Fruit fly (Drosophila melanogaster): ENCODE measurements around the gene Mpp6.
A peak's percentile ranks its signal among the peaks of the same experiment; 100 is the strongest.

The Mpp6 gene

dm6 chr2L:21158554-21158953, 2.5 kb downstream of the Mpp6 start, which contains the start of the genes Coq3 and Pld3 (continued):
- TF ChIP-seq sim (GFP tag; IDR thresholded peaks at IDR 0.05) (no peak), usp (GFP tag; optimal IDR thresholded peaks at IDR 0.05) (no peak), D19A (tag; optimal IDR thresholded peaks at IDR 0.05) (peak; percentile 72), HLH4C (GFP tag; IDR thresholded peaks at IDR 0.05; ENCODE audit: partially characterized antibody) (no peak), unpg (GFP tag; optimal IDR thresholded peaks at IDR 0.05) (peak; percentile 86), Jarid2 (GFP tag; optimal IDR thresholded peaks at IDR 0.05) (no peak), crc (GFP tag; optimal IDR thresholded peaks at IDR 0.05) (peak; percentile 38), Tbp (GFP tag; optimal IDR thresholded peaks at IDR 0.05) (no peak), maf-S (GFP tag; optimal IDR thresholded peaks at IDR 0.05) (peak; percentile 69), Xbp1 (GFP tag; optimal IDR thresholded peaks at IDR 0.05) (peak; percentile 87), kni (GFP tag; optimal IDR thresholded peaks at IDR 0.05) (no peak), Fer3 (tag; optimal IDR thresholded peaks at IDR 0.05) (peak; percentile 86), prd (optimal IDR thresholded peaks at IDR 0.05) (no peak), prd (GFP tag; IDR thresholded peaks at IDR 0.05) (peak; percentile 85), MESR4 (GFP tag; optimal IDR thresholded peaks at IDR 0.05) (peak; percentile 16), Ets97D (GFP tag; optimal IDR thresholded peaks at IDR 0.05) (peak; percentile 35), CG11504 (tag; optimal IDR thresholded peaks at IDR 0.05) (peak; percentile 86), Atf6 (GFP tag; IDR thresholded peaks at IDR 0.05) (peak; percentile 64), tin (GFP tag; optimal IDR thresholded peaks at IDR 0.05) (peak; percentile 87), wdn (GFP tag; IDR thresholded peaks at IDR 0.05) (peak; percentile 50), Elba2 (GFP tag; optimal IDR thresholded peaks at IDR 0.05) (no peak), CG14014 (GFP tag; IDR thresholded peaks at IDR 0.05) (peak; percentile 81), CG7357 (GFP tag; IDR thresholded peaks at IDR 0.05) (peak; percentile 66), CG3838 (GFP tag; optimal IDR thresholded peaks at IDR 0.05) (peak; percentile 25), pb (GFP tag; optimal IDR thresholded peaks at IDR 0.05) (no peak), lov (optimal IDR thresholded peaks at IDR 0.05) (no peak), lov (GFP tag; IDR thresholded peaks at IDR 0.05) (peak; percentile 80; the same call in 1 of the 3 replicates), gfzf (GFP tag; optimal IDR thresholded peaks at IDR 0.05) (no peak), kay (GFP tag; optimal IDR thresholded peaks at IDR 0.05) (peak; percentile 66), CG17385 (GFP tag; optimal IDR thresholded peaks at IDR 0.05) (peak; percentile 74), NFAT (GFP tag; IDR thresholded peaks at IDR 0.05) (peak; percentile 80), eve (GFP tag; optimal IDR thresholded peaks at IDR 0.05) (no peak), CG11696 (GFP tag; IDR thresholded peaks at IDR 0.05) (peak; percentile 66; the same call in 1 of the 2 replicates), pros (GFP tag; optimal IDR thresholded peaks at IDR 0.05) (no peak), CG10321 (GFP tag; IDR thresholded peaks at IDR 0.05) (0 out of 2 replicates have a peak, but pooled peaks have one; percentile 23), CG11456 (GFP tag; IDR thresholded peaks at IDR 0.05) (peak; percentile 85), Ssrp (tag; optimal IDR thresholded peaks at IDR 0.05) (peak; percentile 73), CG7271 (tag; optimal IDR thresholded peaks at IDR 0.05) (peak; percentile 60), Stat92E (GFP tag; optimal IDR thresholded peaks at IDR 0.05) (no peak), CrebB (tag; optimal IDR thresholded peaks at IDR 0.05) (peak; percentile 60), jumu (GFP tag; optimal IDR thresholded peaks at IDR 0.05) (peak; percentile 10), CG18476 (GFP tag; optimal IDR thresholded peaks at IDR 0.05) (peak; percentile 75), abd-A (tag; optimal IDR thresholded peaks at IDR 0.05) (no peak), gsb (GFP tag; IDR thresholded peaks at IDR 0.05) (peak; percentile 60), seq (GFP tag; IDR thresholded peaks at IDR 0.05) (peak; percentile 50; the same call in 1 of the 2 replicates), bbx (GFP tag; IDR thresholded peaks at IDR 0.05; ENCODE audit: partially characterized antibody) (no peak), Optix (GFP tag; IDR thresholded peaks at IDR 0.05) (peak; percentile 74; the same call in 2 of the 3 replicates), CG11093 (GFP tag; IDR thresholded peaks at IDR 0.05) (peak; percentile 68), Dref (GFP tag; IDR thresholded peaks at IDR 0.05) (no peak), E2f2 (GFP tag; IDR thresholded peaks at IDR 0.05) (peak; percentile 71), B-H2 (GFP tag; optimal IDR thresholded peaks at IDR 0.05) (peak; percentile 87), cwo (GFP tag; optimal IDR thresholded peaks at IDR 0.05) (peak; percentile 80)
